Worm (Caenorhabditis elegans): ENCODE results near the gene fbxb-78.

ce11 chrIV:4705182-4705581 lies 32.2 kb upstream of the fbxb-78 start:
- TF ChIP-seq lin-11 (tag; optimal IDR thresholded peaks at IDR 0.05) (no peak), sox-2 (GFP tag; IDR thresholded peaks at IDR 0.05) (no peak), hlh-8 (tag; optimal IDR thresholded peaks at IDR 0.05) (no peak), lim-6 (tag; optimal IDR thresholded peaks at IDR 0.05) (no peak), ceh-31 (tag; optimal IDR thresholded peaks at IDR 0.05) (peak; percentile 69), ztf-16 (tag; optimal IDR thresholded peaks at IDR 0.05) (no peak), unc-55 (GFP tag; optimal IDR thresholded peaks at IDR 0.05) (no peak), pha-4 (tag; optimal IDR thresholded peaks at IDR 0.05) (no peak), ama-1 (optimal IDR thresholded peaks at IDR 0.05) (no peak), nhr-11 (tag; optimal IDR thresholded peaks at IDR 0.05) (no peak)

Measured in whole organism, late embryonic.